Worm (Caenorhabditis elegans) whole organism, dauer: ENCODE results near the gene F45D3.4.

Experiments
- unc-62 ChIP-seq: sonication (generic microtip); optimal IDR thresholded peaks from 2 replicates; lab custom pipeline; 2017; ENCODE audit warnings: missing biosample characterization, missing genetic modification reagents, missing genetic modification characterization

The F45D3.4 gene

DNA sequence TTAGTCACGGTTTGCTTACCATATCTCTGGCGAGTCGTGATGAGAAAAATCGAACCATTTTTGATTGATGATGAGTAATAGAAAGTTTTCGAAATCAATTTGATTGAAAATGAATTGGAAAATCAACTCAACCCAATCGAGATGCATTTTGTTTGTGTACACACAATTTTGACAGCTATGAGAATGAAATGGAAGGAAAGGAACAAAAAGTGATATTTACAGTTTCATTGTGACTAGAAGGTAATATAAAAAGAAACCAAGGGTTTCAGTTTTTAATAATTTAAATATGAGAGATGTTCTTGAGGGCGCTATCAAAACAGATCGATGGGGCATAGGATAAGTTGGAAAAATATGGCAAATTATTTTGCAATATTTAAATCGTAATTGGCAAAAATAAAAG lies 35.8 kb downstream of the F45D3.4 start, which contains the start of gene cal-1:
Gene cal-1, minus strand, starts transcription at position 101 of the 400 bp plus-strand sequence.
- TF ChIP-seq unc-62 (GFP tag; lab: Kevin White, UChicago) = no peak

DNA sequence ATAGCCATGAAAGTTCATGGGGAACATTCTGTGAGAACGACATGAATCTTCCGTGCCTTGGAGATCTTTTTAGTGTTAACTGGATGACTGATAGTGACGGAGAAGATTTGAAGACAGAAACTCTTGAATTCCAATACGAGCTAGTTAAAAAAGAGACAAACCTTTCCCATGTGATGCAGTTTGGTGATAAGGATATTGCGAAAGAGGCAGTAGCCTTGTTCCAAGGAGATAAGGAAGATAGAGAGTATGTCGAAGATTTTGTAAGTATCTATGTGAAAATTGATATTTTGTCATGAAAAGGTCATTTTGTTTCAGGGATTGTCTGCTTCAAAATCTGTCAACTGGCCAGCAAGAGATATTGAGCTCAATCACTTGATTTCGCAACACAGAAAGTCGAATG lies 39.1 kb downstream of the F45D3.4 start:
- no peak for TF ChIP-seq unc-62 (GFP tag; lab: Kevin White, UChicago)

DNA sequence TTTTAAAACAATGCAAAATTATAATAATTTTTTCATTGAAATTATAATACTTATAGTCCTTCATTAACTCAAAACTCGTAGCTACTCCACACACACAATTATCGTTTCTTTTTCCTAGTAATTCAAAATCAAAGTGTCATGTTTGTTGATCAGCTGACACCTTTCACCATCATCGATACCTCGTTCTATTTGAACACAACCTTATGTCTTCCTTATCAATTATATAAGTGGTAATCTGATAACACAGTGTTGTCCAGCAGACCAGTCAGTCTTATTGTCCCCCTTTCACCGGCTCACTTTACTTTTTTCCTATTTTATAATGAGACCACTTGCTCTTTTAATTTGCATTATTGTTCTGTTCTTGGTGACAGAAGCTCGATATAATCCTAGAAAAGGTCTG lies 40.2 kb downstream of the F45D3.4 start, which contains the start of the genes T28H10.2 and lgmn-1:
Gene T28H10.2, minus strand, starts transcription at position 177 of the 400 bp plus-strand sequence.
Gene lgmn-1, plus strand, starts transcription at position 284 of the 400 bp plus-strand sequence.
- no peak for TF ChIP-seq unc-62 (GFP tag; lab: Kevin White, UChicago)

DNA sequence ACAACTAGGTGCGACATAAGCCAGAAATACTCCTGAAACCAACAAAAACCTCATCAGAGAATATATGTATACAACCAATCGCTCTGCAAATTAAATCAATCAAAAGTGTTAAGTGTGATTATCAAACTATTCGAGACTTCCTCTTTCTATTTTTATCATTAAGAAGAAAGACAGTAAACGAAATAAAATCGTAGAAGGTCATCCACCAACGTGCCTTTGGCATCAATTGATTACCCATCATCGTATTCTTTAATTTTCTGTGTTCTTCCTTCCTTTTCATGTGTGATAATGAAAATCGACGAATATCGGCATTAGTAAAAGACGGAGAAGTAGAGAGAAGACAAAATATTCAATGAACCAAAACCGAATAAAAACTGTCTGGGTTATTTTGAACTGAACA lies 41.0 kb downstream of the F45D3.4 start:
- no peak for TF ChIP-seq unc-62 (GFP tag; lab: Kevin White, UChicago)

DNA sequence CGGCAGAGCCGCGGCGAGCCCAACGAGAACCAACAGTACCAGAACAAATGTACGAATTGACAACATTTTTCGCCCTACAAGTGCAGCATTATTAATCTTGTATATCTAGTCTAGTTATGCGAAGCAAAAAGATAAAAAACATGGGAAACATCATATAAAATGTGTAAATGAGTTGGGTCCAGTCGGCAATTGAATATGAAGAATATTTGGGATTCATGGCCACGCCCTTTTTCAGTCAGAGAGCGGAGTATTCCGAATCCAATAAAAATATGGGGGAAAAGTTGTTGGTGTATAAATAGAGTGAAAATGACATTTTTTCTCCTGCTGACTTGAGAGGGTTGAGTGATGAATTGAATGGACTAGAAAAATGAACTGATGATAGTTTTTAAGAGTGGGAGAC lies 46.8 kb downstream of the F45D3.4 start, which contains the start of gene nlp-46:
Gene nlp-46, minus strand, starts transcription at position 101 of the 400 bp plus-strand sequence.
- TF ChIP-seq unc-62 (GFP tag; lab: Kevin White, UChicago) = no peak

DNA sequence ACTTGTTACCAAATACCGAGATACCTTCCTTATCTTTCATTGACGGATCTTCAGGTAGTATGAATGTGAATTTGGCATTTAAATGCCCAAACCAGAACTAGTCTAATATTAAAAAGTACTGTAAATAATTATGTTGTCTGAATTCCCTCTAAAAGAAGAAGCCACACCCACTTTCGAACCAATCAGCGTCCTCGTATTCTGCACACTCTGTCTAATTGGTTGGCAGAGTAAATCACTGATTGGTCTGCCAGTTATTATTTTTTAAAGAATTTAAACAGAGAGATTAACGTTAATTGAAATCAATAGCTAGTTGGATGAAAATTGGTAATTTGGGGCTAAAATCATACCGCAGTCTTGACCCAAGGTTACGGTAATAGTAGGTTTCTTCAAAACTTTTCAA lies 47.3 kb downstream of the F45D3.4 start:
- no peak for TF ChIP-seq unc-62 (GFP tag; lab: Kevin White, UChicago)

DNA sequence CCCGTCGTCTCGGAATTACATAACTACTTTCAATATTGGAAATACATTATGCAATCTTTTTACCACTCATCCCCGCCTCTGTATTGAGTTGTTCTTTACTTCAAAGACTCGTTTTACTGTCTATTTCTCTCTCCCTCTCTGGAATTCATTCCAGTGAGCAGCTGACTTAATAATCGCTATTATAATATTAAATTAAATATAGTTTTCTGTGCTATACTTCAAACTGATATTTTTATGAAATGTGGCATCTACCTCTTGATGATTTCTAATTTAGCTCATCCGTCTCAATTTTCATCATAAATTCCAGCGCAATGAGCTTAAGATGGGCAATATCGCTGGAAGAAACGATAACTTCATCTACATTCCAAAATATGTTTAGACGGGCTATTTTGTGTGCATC lies 49.5 kb downstream of the F45D3.4 start, which contains the start of gene T28H10.1:
Gene T28H10.1, plus strand, starts transcription at position 301 of the 400 bp plus-strand sequence.
- TF ChIP-seq unc-62 (GFP tag; lab: Kevin White, UChicago) = no peak
